Worm (Caenorhabditis elegans) whole organism, young adult: Measurements from ENCODE around the gene T06E6.15.
A peak's percentile ranks its signal among the peaks of the same experiment; 100 is the strongest.
"Not testable (repeated sequence)": the region's sequence is repeated elsewhere in the genome, so short reads cannot be mapped to it uniquely, and the experiment has no call there.

Source experiments
- B0261.1 ChIP-seq: sonication (generic microtip); optimal IDR thresholded peaks from 2 replicates; lab custom pipeline; 2016; ENCODE audit warnings: mild to moderate bottlenecking, missing genetic modification characterization, moderate library complexity, missing compliant biosample characterization
- D2030.7 ChIP-seq: fragments of 200-800 bp; sonication (Bioruptor generic); IDR thresholded peaks from 2 replicates; pipeline ENCODE4 v1.3.6; 2022; ENCODE audit warnings: missing genetic modification reagents, missing genetic modification characterization, missing compliant biosample characterization
- F49E8.2 ChIP-seq: sonication (generic microtip); optimal IDR thresholded peaks from 3 replicates; lab custom pipeline; 2017; ENCODE audit warnings: missing genetic modification characterization, mild to moderate bottlenecking, missing compliant biosample characterization, antibody characterized with exemption, moderate library complexity; ENCODE audit not compliant: insufficient read depth
- F52B5.7 ChIP-seq: sonication (generic microtip); optimal IDR thresholded peaks from 2 replicates; lab custom pipeline; 2016; ENCODE audit warnings: mild to moderate bottlenecking, missing genetic modification characterization, missing compliant biosample characterization
- T07F8.4 ChIP-seq: sonication (generic microtip); optimal IDR thresholded peaks from 2 replicates; lab custom pipeline; 2016; ENCODE audit warnings: mild to moderate bottlenecking, missing genetic modification characterization, moderate library complexity, missing compliant biosample characterization
- Y53F4B.3 ChIP-seq: fragments of 200-800 bp; sonication (Bioruptor generic); IDR thresholded peaks from 2 replicates; pipeline ENCODE4 v1.3.6; 2022; ENCODE audit warnings: missing genetic modification reagents, missing genetic modification characterization, missing compliant biosample characterization
- Y56A3A.18 ChIP-seq: fragments of 200-800 bp; sonication (Bioruptor generic); IDR thresholded peaks from 2 replicates; pipeline ENCODE4 v1.3.6; 2022; ENCODE audit warnings: missing genetic modification reagents, missing genetic modification characterization, missing compliant biosample characterization
- Y67H2A.10 ChIP-seq: fragments of 200-800 bp; sonication (Bioruptor generic); conservative IDR thresholded peaks from 2 replicates; pipeline ENCODE4 v1.3.6; 2022; ENCODE audit warnings: missing genetic modification reagents, missing genetic modification characterization, missing compliant biosample characterization
- aptf-2 ChIP-seq: fragments of 200-800 bp; sonication (Bioruptor generic); conservative IDR thresholded peaks from 2 replicates; pipeline ENCODE4 v1.3.6; 2022; ENCODE audit warnings: missing genetic modification reagents, missing genetic modification characterization, missing compliant biosample characterization
- aptf-3 ChIP-seq: fragments of 200-800 bp; sonication (Bioruptor generic); IDR thresholded peaks from 2 replicates; pipeline ENCODE4 v1.3.6; 2022; ENCODE audit warnings: missing genetic modification characterization, missing compliant biosample characterization
- attf-5 ChIP-seq: fragments of 200-800 bp; sonication (Bioruptor generic); optimal IDR thresholded peaks from 2 replicates; lab custom pipeline; 2018; ENCODE audit warnings: mild to moderate bottlenecking, missing genetic modification characterization, missing compliant biosample characterization
- cebp-2 ChIP-seq: fragments of 200-800 bp; sonication (Bioruptor generic); IDR thresholded peaks from 2 replicates; pipeline ENCODE4 v1.3.6; 2022; ENCODE audit warnings: missing genetic modification characterization, missing compliant biosample characterization
- die-1 ChIP-seq: sonication (generic microtip); optimal IDR thresholded peaks from 2 replicates; lab custom pipeline; 2016; ENCODE audit warnings: missing genotype, mild to moderate bottlenecking, missing genetic modification characterization, missing compliant biosample characterization
- dox-1 ChIP-seq: fragments of 200-800 bp; sonication (Bioruptor generic); IDR thresholded peaks from 2 replicates; pipeline ENCODE4 v1.3.6; 2022; ENCODE audit warnings: missing genetic modification reagents, missing genetic modification characterization, missing compliant biosample characterization
- dpff-1 ChIP-seq: sonication (generic microtip); optimal IDR thresholded peaks from 2 replicates; lab custom pipeline; 2017; ENCODE audit warnings: mild to moderate bottlenecking, missing genetic modification characterization, missing compliant biosample characterization
- egrh-3 ChIP-seq: fragments of 200-800 bp; sonication (Bioruptor generic); IDR thresholded peaks from 2 replicates; pipeline ENCODE4 v1.3.6; 2022; ENCODE audit warnings: missing genetic modification reagents, missing genetic modification characterization, missing compliant biosample characterization
- ekl-4 ChIP-seq: fragments of 200-800 bp; sonication (Bioruptor generic); IDR thresholded peaks from 2 replicates; pipeline ENCODE4 v1.3.6; 2022; ENCODE audit warnings: missing genetic modification reagents, missing genetic modification characterization, missing compliant biosample characterization
- ets-4 ChIP-seq: fragments of 200-800 bp; sonication (Bioruptor generic); optimal IDR thresholded peaks from 2 replicates; lab custom pipeline; 2018; ENCODE audit warnings: mild to moderate bottlenecking, missing genetic modification characterization, missing compliant biosample characterization
- him-1 ChIP-seq: sonication (generic microtip); optimal IDR thresholded peaks from 2 replicates; lab custom pipeline; 2016; ENCODE audit warnings: missing genotype, missing genetic modification reagents, missing genetic modification characterization, missing compliant biosample characterization
- hmg-1.2 ChIP-seq: fragments of 200-800 bp; sonication (Bioruptor generic); IDR thresholded peaks from 2 replicates; pipeline ENCODE4 v1.3.6; 2022; ENCODE audit warnings: missing genetic modification reagents, missing genetic modification characterization, missing compliant biosample characterization
- hrde-1 ChIP-seq: sonication (generic microtip); optimal IDR thresholded peaks from 2 replicates; lab custom pipeline; 2016; ENCODE audit warnings: missing genetic modification characterization, mild to moderate bottlenecking, missing compliant biosample characterization, moderate library complexity, missing genotype, missing genetic modification reagents, borderline replicate concordance
- hsf-1 ChIP-seq: fragments of 200-800 bp; sonication (Bioruptor generic); IDR thresholded peaks from 2 replicates; pipeline ENCODE4 v1.3.6; 2022; ENCODE audit warnings: missing genetic modification reagents, missing genetic modification characterization, missing compliant biosample characterization
- let-526 ChIP-seq: fragments of 200-800 bp; sonication (Bioruptor generic); IDR thresholded peaks from 2 replicates; pipeline ENCODE4 v1.3.6; 2022; ENCODE audit warnings: missing genetic modification reagents, missing genetic modification characterization, missing compliant biosample characterization
- mcd-1 ChIP-seq: fragments of 200-800 bp; sonication (Bioruptor generic); IDR thresholded peaks from 2 replicates; pipeline ENCODE4 v1.3.6; 2022; ENCODE audit warnings: missing genetic modification reagents, missing genetic modification characterization, missing compliant biosample characterization
- nhr-80 ChIP-seq: sonication (generic microtip); optimal IDR thresholded peaks from 2 replicates; lab custom pipeline; 2016; ENCODE audit warnings: missing genetic modification characterization, missing compliant biosample characterization
- rpc-1 ChIP-seq, 2 experiments: fragments of 150-350 bp in 1 of 2; sonication (generic microtip) in 1 of 2; optimal IDR thresholded peaks; 2 replicates each; lab custom pipeline; 2014 to 2018; ENCODE audit warnings: missing biosample characterization in 1 of 2, missing genetic modification characterization in 1 of 2, missing genetic modification reagents in 1 of 2, missing genotype in 1 of 2
- sea-2 ChIP-seq: fragments of 200-800 bp; sonication (Bioruptor generic); IDR thresholded peaks from 2 replicates; pipeline ENCODE4 v1.3.6; 2022; ENCODE audit warnings: missing genetic modification characterization, missing compliant biosample characterization
- snpc-1.3 ChIP-seq: sonication (generic microtip); optimal IDR thresholded peaks from 2 replicates; lab custom pipeline; 2017; ENCODE audit warnings: missing genetic modification characterization, mild to moderate bottlenecking, missing compliant biosample characterization, antibody characterized with exemption, moderate library complexity, missing genotype, missing genetic modification reagents; ENCODE audit not compliant: insufficient read depth
- somi-1 ChIP-seq: fragments of 200-800 bp; sonication (Bioruptor generic); optimal IDR thresholded peaks from 2 replicates; lab custom pipeline; 2018; ENCODE audit warnings: mild to moderate bottlenecking, missing genetic modification characterization, missing compliant biosample characterization
- sptf-2 ChIP-seq: fragments of 200-800 bp; sonication (Bioruptor generic); optimal IDR thresholded peaks from 2 replicates; lab custom pipeline; 2018; ENCODE audit warnings: mild to moderate bottlenecking, missing genetic modification characterization, missing compliant biosample characterization
- tbp1 ChIP-seq: fragments of 200-800 bp; sonication (Bioruptor generic); optimal IDR thresholded peaks from 2 replicates; lab custom pipeline; 2018; ENCODE audit warnings: mild to moderate bottlenecking, missing genetic modification characterization, missing compliant biosample characterization
- tbx-9 ChIP-seq: sonication (generic microtip); optimal IDR thresholded peaks from 2 replicates; lab custom pipeline; 2016; ENCODE audit warnings: borderline replicate concordance, missing genetic modification characterization, inconsistent platforms, missing compliant biosample characterization
- unc-62 ChIP-seq: fragments of 150-350 bp; optimal IDR thresholded peaks from 2 replicates; lab custom pipeline; 2014; ENCODE audit warnings: missing biosample characterization, missing genetic modification reagents, missing genetic modification characterization
- ztf-22 ChIP-seq: fragments of 200-800 bp; sonication (Bioruptor generic); optimal IDR thresholded peaks from 2 replicates; lab custom pipeline; 2018; ENCODE audit warnings: mild to moderate bottlenecking, missing genetic modification characterization, moderate library complexity, missing compliant biosample characterization
- ztf-25 ChIP-seq: fragments of 200-800 bp; sonication (Bioruptor generic); IDR thresholded peaks from 2 replicates; pipeline ENCODE4 v1.3.6; 2022; ENCODE audit warnings: missing genetic modification reagents, missing genetic modification characterization, missing compliant biosample characterization

T06E6.15 gene

DNA sequence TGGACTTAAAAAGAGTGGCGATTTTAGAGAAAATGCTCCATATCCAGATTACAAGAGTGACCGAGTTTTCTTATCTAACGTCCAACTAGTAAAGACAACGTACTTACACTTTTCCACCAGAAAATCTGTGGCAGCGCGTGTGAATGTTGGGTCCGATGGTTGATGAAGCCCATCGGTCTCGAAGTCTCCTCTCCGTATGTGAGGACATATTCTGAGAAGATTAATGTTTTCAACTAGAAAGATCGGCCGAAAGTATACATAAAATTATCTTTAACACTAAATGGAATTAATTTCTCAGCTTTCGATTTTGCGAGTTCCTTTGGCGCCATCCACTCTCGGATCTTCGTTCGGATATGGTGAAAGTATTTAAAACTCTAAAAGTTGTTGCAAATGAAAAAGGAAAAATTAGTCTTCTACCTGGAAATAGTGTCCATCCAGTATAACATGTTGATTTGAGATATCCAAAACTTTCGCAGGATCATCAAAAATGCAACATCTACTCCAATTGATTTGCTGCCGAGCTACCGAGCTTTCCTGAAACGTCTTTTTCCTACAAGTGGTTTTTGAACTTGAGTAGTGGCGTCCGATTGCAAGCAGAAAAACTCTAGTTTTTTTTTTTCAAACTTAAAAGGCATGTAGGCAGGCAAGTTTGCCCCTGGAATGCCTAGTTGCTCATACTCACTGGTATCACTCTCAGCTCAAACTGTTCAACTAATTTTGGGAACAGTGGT lies 31.9 kb upstream of the T06E6.15 start (continued):
- TF ChIP-seq ztf-22 (GFP tag; lab: Kevin White, UChicago): no peak
- TF ChIP-seq sea-2 (GFP tag; lab: Robert Waterston, UW): no peak
- no peak for TF ChIP-seq mcd-1 (GFP tag; lab: Robert Waterston, UW)

- peak; percentile 49; the same call in 1 of the 2 replicates for TF ChIP-seq Y53F4B.3 (GFP tag; lab: Robert Waterston, UW)
- not testable (repeated sequence) for TF ChIP-seq rpc-1 (optimal IDR thresholded peaks at IDR 0.05; lab: Kevin White, UChicago)
- TF ChIP-seq rpc-1 (tag; optimal IDR thresholded peaks at IDR 0.05; lab: Kevin White, UChicago): peak; percentile 58
- 0 out of 2 replicates have a peak, but pooled peaks have one; percentile 56 for TF ChIP-seq aptf-3 (GFP tag; lab: Robert Waterston, UW)
- peak; percentile 68; the same call in 1 of the 2 replicates for TF ChIP-seq hsf-1
- TF ChIP-seq let-526 (GFP tag; lab: Robert Waterston, UW): 0 out of 2 replicates have a peak, but pooled peaks have one; percentile 13
- TF ChIP-seq ztf-25: peak; percentile 87; the same call in 1 of the 2 replicates
- peak; percentile 86 for TF ChIP-seq tbp1
- peak; percentile 64 for TF ChIP-seq B0261.1 (tag; lab: Kevin White, UChicago)
- TF ChIP-seq cebp-2 (GFP tag; lab: Robert Waterston, UW): peak; percentile 76; the same call in 1 of the 2 replicates
Measured at ce11 chrV:15429125-15429524, 29.5 kb upstream of the T06E6.15 start.

- TF ChIP-seq ztf-22 (GFP tag; lab: Kevin White, UChicago) (no peak), egrh-3 (GFP tag; lab: Robert Waterston, UW) (no peak), F49E8.2 (tag; lab: Kevin White, UChicago) (no peak), him-1 (tag; lab: Kevin White, UChicago) (no peak), T07F8.4 (no peak), somi-1 (GFP tag; lab: Kevin White, UChicago) (no peak), hsf-1 (no peak), ekl-4 (GFP tag; lab: Robert Waterston, UW) (no peak), hrde-1 (no peak), D2030.7 (GFP tag; lab: Robert Waterston, UW) (no peak), snpc-1.3 (tag; lab: Kevin White, UChicago) (no peak), unc-62 (no peak), dox-1 (GFP tag; lab: Robert Waterston, UW) (no peak), die-1 (tag; lab: Kevin White, UChicago) (no peak)
Measured at ce11 chrV:15426944-15427343, 27.4 kb upstream of the T06E6.15 start, which contains the start of gene fbxa-209. Gene fbxa-209 (minus strand): TSS chrV:15427044.

DNA sequence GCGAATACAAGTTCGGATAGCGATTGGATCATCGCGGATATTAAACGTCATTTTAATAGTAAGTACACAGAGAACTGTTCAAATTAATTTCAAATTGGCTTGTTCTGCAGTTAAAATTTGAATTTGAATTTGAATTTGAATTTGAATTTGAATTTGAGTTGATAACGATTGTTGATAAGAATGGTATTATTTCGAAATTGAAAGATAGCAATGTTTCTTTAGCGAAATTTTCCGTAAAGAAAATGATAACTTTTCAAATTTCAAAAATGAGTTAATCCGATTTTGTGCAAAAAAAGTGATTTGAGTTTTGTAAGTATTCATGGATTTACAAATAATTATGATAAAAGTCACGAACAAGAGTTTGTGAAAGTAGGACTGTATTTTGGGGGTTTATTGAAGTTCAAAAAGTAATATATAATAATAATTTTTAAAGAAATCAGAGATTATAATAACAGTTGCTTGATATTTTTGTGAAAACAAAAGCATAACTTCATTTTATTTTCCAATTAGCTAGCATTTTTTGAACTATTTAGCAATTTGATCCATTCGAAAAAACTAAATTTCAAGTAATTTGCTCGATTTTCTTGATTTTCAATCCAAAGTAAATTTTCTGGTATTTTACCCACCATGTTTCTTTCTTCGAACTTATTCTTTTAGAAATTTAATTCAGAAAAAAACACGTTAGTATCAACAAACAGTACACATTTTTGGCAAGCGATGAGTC lies 25.9 kb upstream of the T06E6.15 start, which contains the start of gene Y36E3A.2:
Y36E3A.2 (plus strand) TSS at position 674 of the 724 bp plus-strand sequence.
- TF ChIP-seq nhr-80: peak; percentile 9
- no peak for TF ChIP-seq dpff-1 (tag; lab: Kevin White, UChicago)
- TF ChIP-seq aptf-2 (GFP tag; lab: Robert Waterston, UW): no peak
- no peak for TF ChIP-seq attf-5 (GFP tag; lab: Kevin White, UChicago)
- no peak for TF ChIP-seq T07F8.4

ce11 chrV:15423601-15424000 lies 24.0 kb upstream of the T06E6.15 start, which contains the start of gene fbxa-104:
Gene fbxa-104 (minus strand): TSS chrV:15423683.
- no peak for TF ChIP-seq hmg-1.2
- TF ChIP-seq sptf-2 (GFP tag; lab: Kevin White, UChicago): no peak
- no peak for TF ChIP-seq dox-1 (GFP tag; lab: Robert Waterston, UW)
- TF ChIP-seq F52B5.7 (tag; lab: Kevin White, UChicago): no peak
- no peak for TF ChIP-seq ets-4 (GFP tag; lab: Kevin White, UChicago)
- no peak for TF ChIP-seq hrde-1
- TF ChIP-seq tbx-9 (tag; lab: Kevin White, UChicago): no peak
- no peak for TF ChIP-seq Y56A3A.18 (GFP tag; lab: Robert Waterston, UW)
- no peak for TF ChIP-seq Y67H2A.10 (GFP tag; lab: Robert Waterston, UW)
